Worm (Caenorhabditis elegans) whole organism, late embryonic: ENCODE results near the gene F23A7.5.

Experiments used
- C38D4.7 ChIP-seq: fragments of 200-800 bp; sonication (Bioruptor generic); optimal IDR thresholded peaks from 2 replicates; lab custom pipeline; 2018; ENCODE audit warnings: mild to moderate bottlenecking, missing genetic modification characterization, moderate library complexity, missing compliant biosample characterization
- ama-1 ChIP-seq: fragments of 150-350 bp; optimal IDR thresholded peaks from 2 replicates; lab custom pipeline; 2014
- ceh-22 ChIP-seq: sonication (generic microtip); optimal IDR thresholded peaks from 2 replicates; lab custom pipeline; 2017; ENCODE audit warnings: missing biosample characterization, missing genetic modification characterization
- dmd-4 ChIP-seq: sonication (generic microtip); optimal IDR thresholded peaks from 2 replicates; lab custom pipeline; 2016; ENCODE audit warnings: borderline replicate concordance, missing genetic modification characterization, missing compliant biosample characterization
- dve-1 ChIP-seq: sonication (generic microtip); optimal IDR thresholded peaks from 2 replicates; lab custom pipeline; 2017; ENCODE audit warnings: antibody characterized with exemption, mild to moderate bottlenecking, missing genetic modification characterization, missing compliant biosample characterization
- elt-4 ChIP-seq: sonication (generic microtip); optimal IDR thresholded peaks from 2 replicates; lab custom pipeline; 2016; ENCODE audit warnings: missing genetic modification characterization, missing compliant biosample characterization
- fkh-10 ChIP-seq: fragments of 150-350 bp; optimal IDR thresholded peaks from 2 replicates; lab custom pipeline; 2014; ENCODE audit warnings: missing biosample characterization, missing genetic modification reagents, missing genetic modification characterization
- nhr-11 ChIP-seq: fragments of 150-350 bp; optimal IDR thresholded peaks from 2 replicates; lab custom pipeline; 2014; ENCODE audit warnings: missing biosample characterization, missing genetic modification characterization
- sdc-2 ChIP-seq: sonication (generic microtip); optimal IDR thresholded peaks from 2 replicates; lab custom pipeline; 2016; ENCODE audit warnings: missing genotype, missing genetic modification characterization, missing compliant biosample characterization
- tbx-2 ChIP-seq: sonication (generic microtip); optimal IDR thresholded peaks from 2 replicates; lab custom pipeline; 2016; ENCODE audit warnings: missing genetic modification characterization, missing compliant biosample characterization

DNA sequence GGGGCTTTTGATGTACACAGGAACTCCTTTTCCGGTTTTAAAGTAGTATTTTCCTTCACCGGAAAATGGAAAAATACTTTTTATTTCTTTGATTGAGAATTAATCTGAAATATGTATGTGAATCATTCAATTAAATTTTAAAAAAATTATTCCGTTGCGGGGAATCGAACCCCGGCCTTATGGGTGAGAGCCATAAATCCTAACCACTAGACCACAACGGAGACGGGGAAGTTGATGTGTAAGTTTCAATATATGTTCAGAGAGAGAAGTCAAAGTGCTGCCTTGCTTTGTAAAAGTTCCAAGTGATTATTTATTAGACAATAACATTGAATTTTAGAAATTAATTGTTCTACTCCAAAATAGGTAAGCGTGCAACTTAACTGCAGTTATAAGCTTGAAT is 42.4 kb downstream of the F23A7.5 start:
- TF ChIP-seq dve-1 = no peak
- no peak for TF ChIP-seq nhr-11
- TF ChIP-seq ceh-22 (tag; lab: Kevin White, UChicago) = no peak
- TF ChIP-seq dmd-4 (tag; lab: Kevin White, UChicago) = no peak
- TF ChIP-seq ama-1 (lab: Kevin White, UChicago) = no peak
- TF ChIP-seq elt-4 (tag; lab: Kevin White, UChicago) = no peak
- TF ChIP-seq sdc-2 (tag; lab: Kevin White, UChicago) = no peak
- TF ChIP-seq fkh-10 (GFP tag; lab: Kevin White, UChicago) = no peak
- TF ChIP-seq C38D4.7 = peak; percentile 13
- TF ChIP-seq tbx-2 (tag; lab: Kevin White, UChicago) = no peak
